Worm (Caenorhabditis elegans): Measurements from ENCODE around the gene R08E3.3.

R08E3.3 gene

DNA sequence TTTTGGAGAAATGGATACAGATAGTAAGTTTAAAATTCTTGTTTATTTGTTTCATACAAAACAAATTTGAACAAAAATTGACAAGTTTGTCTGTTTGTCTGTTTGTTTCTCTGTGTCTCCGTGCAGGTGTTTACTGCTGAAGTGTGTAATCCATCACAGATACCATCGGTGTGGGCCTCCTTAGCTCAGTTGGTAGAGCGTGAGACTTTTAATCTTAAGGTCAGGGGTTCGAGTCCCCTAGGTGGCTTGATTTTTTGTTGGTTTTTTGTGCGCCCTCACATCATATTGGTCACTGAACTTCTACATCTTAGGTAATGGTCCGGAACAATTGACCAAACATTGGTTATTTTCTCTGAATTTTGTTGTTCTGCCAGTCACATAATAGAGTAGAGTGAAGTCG is 29.4 kb upstream of the R08E3.3 start (continued):
- TF ChIP-seq mdl-1 (tag; optimal IDR thresholded peaks at IDR 0.05) (no peak), ceh-82 (tag; optimal IDR thresholded peaks at IDR 0.05) (no peak), hif-1 (tag; optimal IDR thresholded peaks at IDR 0.05) (peak in 1 of 2 experiments; percentile 33), daf-16 (GFP tag; optimal IDR thresholded peaks at IDR 0.05) (peak; percentile 51 to 67), daf-16 (tag; optimal IDR thresholded peaks at IDR 0.05) (peak; percentile 76), F26F4.8 (GFP tag; conservative IDR thresholded peaks at IDR 0.05) (peak; percentile 92), hlh-11 (tag; optimal IDR thresholded peaks at IDR 0.05) (peak; percentile 60), ceh-32 (tag; optimal IDR thresholded peaks at IDR 0.05; ENCODE audit: poor library complexity) (no peak), F10B5.3 (tag; optimal IDR thresholded peaks at IDR 0.05) (peak; percentile 51), tra-1 (GFP tag; IDR thresholded peaks at IDR 0.05) (peak; percentile 85), sdz-12 (GFP tag; optimal IDR thresholded peaks at IDR 0.05) (peak; percentile 57), pha-4 (GFP tag; IDR thresholded peaks at IDR 0.05) (peak; percentile 84), pha-4 (tag; optimal IDR thresholded peaks at IDR 0.05) (no peak), lim-7 (GFP tag; IDR thresholded peaks at IDR 0.05) (peak; percentile 98), lin-29 (GFP tag; IDR thresholded peaks at IDR 0.05) (peak; percentile 50; the same call in 1 of the 2 replicates), mep-1 (tag; optimal IDR thresholded peaks at IDR 0.05) (peak; percentile 58), nhr-25 (tag; optimal IDR thresholded peaks at IDR 0.05; ENCODE audit: borderline replicate concordance, insufficient read depth) (no peak), nhr-102 (tag; optimal IDR thresholded peaks at IDR 0.05) (peak; percentile 65), zfp-3 (GFP tag; conservative IDR thresholded peaks at IDR 0.05) (0 out of 2 replicates have a peak, but pooled peaks have one; percentile 53), nhr-10 (tag; optimal IDR thresholded peaks at IDR 0.05) (no peak), php-3 (GFP tag; IDR thresholded peaks at IDR 0.05) (peak; percentile 60; the same call in 1 of the 2 replicates), nhr-41 (GFP tag; IDR thresholded peaks at IDR 0.05) (peak; percentile 79; the same call in 1 of the 2 replicates), fkh-10 (GFP tag; optimal IDR thresholded peaks at IDR 0.05) (no peak), snpc-1.2 (GFP tag; IDR thresholded peaks at IDR 0.05) (peak; percentile 90), ctbp-1 (GFP tag; IDR thresholded peaks at IDR 0.05) (peak; percentile 85), egl-27 (tag; optimal IDR thresholded peaks at IDR 0.05) (no peak), unc-130 (GFP tag; optimal IDR thresholded peaks at IDR 0.05) (peak; percentile 18), nhr-48 (tag; optimal IDR thresholded peaks at IDR 0.05) (peak; percentile 29), T26A8.4 (GFP tag; IDR thresholded peaks at IDR 0.05) (no peak), unc-39 (tag; optimal IDR thresholded peaks at IDR 0.05) (no peak), saeg-2 (GFP tag; IDR thresholded peaks at IDR 0.05) (no peak), lsy-2 (tag; optimal IDR thresholded peaks at IDR 0.05) (peak in 1 of 2 experiments; percentile 54), ZK546.5 (tag; optimal IDR thresholded peaks at IDR 0.05) (no peak), lin-39 (tag; optimal IDR thresholded peaks at IDR 0.05) (no peak), ceh-44 (GFP tag; IDR thresholded peaks at IDR 0.05) (0 out of 2 replicates have a peak, but pooled peaks have one; percentile 24), zfp-2 (tag; optimal IDR thresholded peaks at IDR 0.05) (no peak), lin-13 (GFP tag; optimal IDR thresholded peaks at IDR 0.05) (peak; percentile 22), arid-1 (GFP tag; conservative IDR thresholded peaks at IDR 0.05) (peak; percentile 89), nhr-237 (tag; optimal IDR thresholded peaks at IDR 0.05) (no peak), F44E2.7 (GFP tag; IDR thresholded peaks at IDR 0.05) (peak; percentile 78; the same call in 1 of the 2 replicates), daf-12 (tag; optimal IDR thresholded peaks at IDR 0.05) (no peak), unc-62 (GFP tag; optimal IDR thresholded peaks at IDR 0.05 in 1 of 2) (peak in 1 of 2 experiments; percentile 18), unc-62 (tag; optimal IDR thresholded peaks at IDR 0.05) (no peak), jun-1 (tag; optimal IDR thresholded peaks at IDR 0.05) (no peak), duxl-1 (tag; optimal IDR thresholded peaks at IDR 0.05; ENCODE audit: poor library complexity) (peak; percentile 89), nhr-11 (tag; optimal IDR thresholded peaks at IDR 0.05) (peak; percentile 6), nhr-6 (tag; optimal IDR thresholded peaks at IDR 0.05) (no peak), daf-8 (GFP tag; IDR thresholded peaks at IDR 0.05) (no peak), hlh-30 (tag; optimal IDR thresholded peaks at IDR 0.05; ENCODE audit: insufficient read depth) (peak; percentile 44), ZK337.2 (GFP tag; IDR thresholded peaks at IDR 0.05) (peak; percentile 56; the same call in 1 of the 2 replicates), ztf-7 (tag; optimal IDR thresholded peaks at IDR 0.05) (no peak)

Measured in whole organism, L4 larva.